Worm (Caenorhabditis elegans): ENCODE data around the gene srg-44.

DNA sequence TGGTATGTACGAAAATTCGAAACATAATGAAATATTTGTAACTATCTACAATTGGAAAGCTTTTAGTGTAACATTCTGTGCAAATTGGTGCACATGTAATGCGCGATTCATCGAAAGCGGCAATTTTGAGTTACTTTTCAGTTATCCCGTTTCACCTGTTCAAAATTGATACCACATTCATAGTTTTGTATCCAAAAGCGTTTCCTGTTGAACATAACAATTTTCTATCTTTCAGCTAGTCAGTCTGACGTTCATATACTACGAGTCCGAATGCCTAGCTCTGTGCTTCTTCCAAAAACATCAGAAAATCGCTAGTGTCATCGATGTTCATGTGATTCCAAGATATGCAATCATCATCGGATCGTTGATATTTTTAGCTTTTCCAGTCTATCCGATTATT is 25.2 kb upstream of the srg-44 start:
- no peak for TF ChIP-seq fkh-6 (tag; optimal IDR thresholded peaks at IDR 0.05)
- TF ChIP-seq ceh-45 (GFP tag; IDR thresholded peaks at IDR 0.05): no peak
- TF ChIP-seq madf-2 (tag; optimal IDR thresholded peaks at IDR 0.05): no peak
- TF ChIP-seq fkh-10 (GFP tag; optimal IDR thresholded peaks at IDR 0.05): no peak
- TF ChIP-seq elt-2 (tag; optimal IDR thresholded peaks at IDR 0.05): no peak
- no peak for TF ChIP-seq ceh-30 (tag; optimal IDR thresholded peaks at IDR 0.05)
- TF ChIP-seq ceh-9 (tag; optimal IDR thresholded peaks at IDR 0.05): no peak
- TF ChIP-seq pha-4 (tag; optimal IDR thresholded peaks at IDR 0.05): no peak
- no peak for TF ChIP-seq gmeb-2 (tag; optimal IDR thresholded peaks at IDR 0.05)
- no peak for TF ChIP-seq ama-1 (optimal IDR thresholded peaks at IDR 0.05)
- no peak for TF ChIP-seq unc-3 (GFP tag; conservative IDR thresholded peaks at IDR 0.05)
- TF ChIP-seq unc-3 (tag; optimal IDR thresholded peaks at IDR 0.05): no peak

All from whole organism, late embryonic.